Worm (Caenorhabditis elegans): Measurements from ENCODE around the gene ttr-17.

ttr-17 gene

DNA sequence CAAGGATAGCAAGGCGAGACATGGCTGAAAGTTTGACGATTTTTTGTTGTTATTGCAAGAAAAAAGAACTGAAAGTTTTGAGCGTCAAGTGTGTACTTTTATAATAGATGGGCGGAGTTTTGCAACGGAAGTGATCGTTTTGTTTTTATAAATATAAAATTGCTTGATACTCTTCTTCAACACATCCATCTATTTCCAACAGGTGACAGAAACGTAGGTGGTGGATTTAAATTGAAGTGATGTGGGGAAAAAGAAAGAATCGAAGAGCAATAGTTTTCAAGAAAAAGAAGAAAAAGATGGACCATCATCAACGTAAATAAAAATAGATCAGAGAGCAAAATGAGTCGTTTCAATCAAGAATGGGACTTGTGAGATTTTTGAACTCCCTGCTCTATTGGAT lies at the start of gene ttr-17:
Gene ttr-17, minus strand, starts transcription at position 24 of the 400 bp plus-strand sequence.
- no peak for TF ChIP-seq unc-62 (GFP tag; optimal IDR thresholded peaks at IDR 0.05)

ce11 chrIV:11112641-11113040 lies 45.8 kb upstream of the ttr-17 start, which contains the start of gene clc-9:
TSS of gene clc-9 (plus strand) at chrIV:11112941.
- no peak for TF ChIP-seq unc-62 (GFP tag; optimal IDR thresholded peaks at IDR 0.05)

DNA sequence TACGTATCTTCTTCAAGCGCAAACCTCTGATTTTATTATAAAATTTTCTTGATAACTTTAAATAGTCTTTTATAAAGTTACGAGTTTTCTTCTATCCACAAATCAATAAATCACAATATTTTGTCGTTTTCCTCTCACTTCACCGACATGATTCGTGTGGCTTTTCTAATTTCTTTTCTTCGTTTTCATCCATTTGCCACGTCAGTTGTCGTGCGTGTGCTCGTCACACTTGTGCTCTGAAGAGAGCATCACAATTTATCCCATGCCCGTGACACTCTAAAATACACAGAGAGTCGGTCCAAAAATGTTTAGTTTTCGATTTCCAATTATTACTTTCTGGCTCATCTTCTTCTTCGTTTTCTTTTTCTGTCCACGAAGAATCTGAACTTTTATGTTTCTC lies 45.1 kb upstream of the ttr-17 start:
- no peak for TF ChIP-seq unc-62 (GFP tag; optimal IDR thresholded peaks at IDR 0.05)

DNA sequence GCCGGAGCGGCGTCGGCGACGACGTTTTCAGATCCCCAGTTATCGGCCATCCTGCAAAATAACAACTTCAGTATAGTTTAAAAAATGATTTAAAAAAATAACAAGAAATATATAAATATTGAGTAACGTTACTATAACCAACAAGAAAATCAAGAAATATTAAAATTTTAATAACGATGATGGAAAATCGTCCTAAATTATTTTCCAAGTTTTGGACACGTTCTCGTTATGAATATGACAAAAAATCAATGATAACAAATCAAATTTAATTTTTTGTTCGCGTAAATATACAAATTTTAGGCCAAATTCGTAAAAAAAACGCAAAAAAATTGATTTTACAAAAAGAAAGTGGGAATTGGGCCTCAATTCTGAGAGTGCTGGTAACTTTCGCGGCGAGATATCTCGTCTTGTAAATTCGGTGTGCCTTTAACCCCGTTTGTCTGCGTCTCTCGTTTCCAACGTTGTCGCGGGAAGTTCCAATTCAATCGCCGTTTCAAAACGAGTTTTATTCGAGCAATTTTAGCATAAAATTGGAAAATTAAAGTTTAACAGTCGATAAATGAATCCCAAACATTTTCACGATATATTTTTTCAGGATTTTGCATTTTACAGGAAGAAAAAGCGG lies 44.3 kb upstream of the ttr-17 start, which contains the start of gene rps-5:
Gene rps-5, minus strand, starts transcription at position 51 of the 625 bp plus-strand sequence.
- no peak for TF ChIP-seq unc-62 (GFP tag; optimal IDR thresholded peaks at IDR 0.05)

DNA sequence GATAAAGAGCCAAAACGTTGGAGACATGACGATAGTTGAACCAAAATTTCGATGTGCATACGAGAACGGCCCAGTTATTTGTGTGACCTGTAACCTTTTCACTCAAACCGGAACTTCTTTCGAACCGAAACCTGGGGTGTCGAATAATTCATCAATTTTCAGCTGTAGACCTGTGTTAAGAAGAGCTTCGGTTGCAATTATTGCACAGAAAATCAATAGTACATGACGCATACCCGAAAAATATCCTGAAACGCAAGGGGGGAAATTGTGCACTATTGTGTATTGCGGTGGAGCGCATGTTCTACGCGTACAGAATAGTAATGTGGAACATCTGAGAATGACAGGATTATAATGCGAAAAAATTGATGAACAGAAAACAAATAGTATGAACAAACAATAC lies 42.9 kb upstream of the ttr-17 start, which contains the start of gene pigk-1:
Gene pigk-1, minus strand, starts transcription at position 248 of the 400 bp plus-strand sequence.
- no peak for TF ChIP-seq unc-62 (GFP tag; optimal IDR thresholded peaks at IDR 0.05)

DNA sequence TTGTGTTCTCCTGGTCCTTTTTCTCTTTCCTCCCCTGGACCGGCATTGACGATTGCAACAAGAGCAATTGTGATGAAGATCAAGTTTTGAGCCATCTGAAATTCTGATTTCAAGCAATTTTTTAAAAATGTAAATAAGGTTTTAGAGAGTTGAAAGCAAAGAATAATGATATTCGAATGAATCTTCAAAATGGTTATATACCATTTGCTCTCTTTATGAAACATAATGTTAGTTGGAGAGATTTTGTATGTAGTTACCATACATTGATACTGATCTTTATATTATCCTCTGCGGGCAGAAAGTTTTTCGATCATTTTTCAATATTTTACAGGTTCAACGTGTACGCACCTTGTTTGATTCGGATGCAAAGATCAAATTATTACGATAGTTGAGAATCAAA lies 38.9 kb upstream of the ttr-17 start, which contains the start of gene srlf-24:
Gene srlf-24, minus strand, starts transcription at position 101 of the 400 bp plus-strand sequence.
- TF ChIP-seq unc-62 (GFP tag; optimal IDR thresholded peaks at IDR 0.05) = no peak

- TF ChIP-seq unc-62 (GFP tag; optimal IDR thresholded peaks at IDR 0.05) = no peak
Measured at ce11 chrIV:11103501-11103900, 36.7 kb upstream of the ttr-17 start.

ce11 chrIV:11102608-11103007 lies 35.8 kb upstream of the ttr-17 start, which contains the start of gene srlf-17:
TSS of gene srlf-17 (minus strand) at chrIV:11102708.
- no peak for TF ChIP-seq unc-62 (GFP tag; optimal IDR thresholded peaks at IDR 0.05)

ce11 chrIV:11101383-11101782 lies 34.6 kb upstream of the ttr-17 start, which contains the start of gene srlf-18:
TSS of gene srlf-18 (minus strand) at chrIV:11101483.
- no peak for TF ChIP-seq unc-62 (GFP tag; optimal IDR thresholded peaks at IDR 0.05)

ce11 chrIV:11100271-11100670 lies 33.4 kb upstream of the ttr-17 start, which contains the start of gene str-3:
TSS of gene str-3 (minus strand) at chrIV:11100371.
- TF ChIP-seq unc-62 (GFP tag; optimal IDR thresholded peaks at IDR 0.05) = no peak

- TF ChIP-seq unc-62 (GFP tag; optimal IDR thresholded peaks at IDR 0.05) = no peak
Measured at ce11 chrIV:11097795-11098194, 31.0 kb upstream of the ttr-17 start, which contains the start of gene M7.12. TSS of gene M7.12 (minus strand) at chrIV:11097982.

- no peak for TF ChIP-seq unc-62 (GFP tag; optimal IDR thresholded peaks at IDR 0.05)
Measured at ce11 chrIV:11094974-11095373, 28.1 kb upstream of the ttr-17 start, which contains the start of gene M7.8. TSS of gene M7.8 (minus strand) at chrIV:11095085.

- TF ChIP-seq unc-62 (GFP tag; optimal IDR thresholded peaks at IDR 0.05) = no peak
Measured at ce11 chrIV:11094052-11094451, 27.2 kb upstream of the ttr-17 start.

ce11 chrIV:11092502-11093080 lies 25.8 kb upstream of the ttr-17 start, which contains the start of gene bcc-1:
TSS of gene bcc-1 (minus strand) at chrIV:11092552.
- no peak for TF ChIP-seq unc-62 (GFP tag; optimal IDR thresholded peaks at IDR 0.05)

DNA sequence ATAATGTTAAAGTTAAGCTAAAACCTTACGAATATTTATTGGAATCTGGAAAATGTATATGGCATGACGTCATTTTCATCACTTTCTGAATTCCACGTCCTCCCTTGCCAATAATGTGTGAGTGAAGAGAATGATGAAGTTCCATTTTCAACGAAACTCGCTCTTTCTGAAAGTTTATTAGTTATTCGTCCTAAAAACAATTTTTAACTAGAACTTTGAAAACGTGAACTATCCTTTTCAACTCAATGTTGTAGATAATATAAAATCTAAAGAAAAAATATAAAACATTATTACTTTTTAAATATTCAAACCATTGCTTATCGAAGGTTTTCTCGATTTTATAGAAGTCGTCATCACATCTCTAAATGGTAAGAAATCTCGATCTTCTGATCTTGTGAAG lies 22.7 kb upstream of the ttr-17 start, which contains the start of gene M7.7:
Gene M7.7, plus strand, starts transcription at position 301 of the 400 bp plus-strand sequence.
- no peak for TF ChIP-seq unc-62 (GFP tag; optimal IDR thresholded peaks at IDR 0.05)

DNA sequence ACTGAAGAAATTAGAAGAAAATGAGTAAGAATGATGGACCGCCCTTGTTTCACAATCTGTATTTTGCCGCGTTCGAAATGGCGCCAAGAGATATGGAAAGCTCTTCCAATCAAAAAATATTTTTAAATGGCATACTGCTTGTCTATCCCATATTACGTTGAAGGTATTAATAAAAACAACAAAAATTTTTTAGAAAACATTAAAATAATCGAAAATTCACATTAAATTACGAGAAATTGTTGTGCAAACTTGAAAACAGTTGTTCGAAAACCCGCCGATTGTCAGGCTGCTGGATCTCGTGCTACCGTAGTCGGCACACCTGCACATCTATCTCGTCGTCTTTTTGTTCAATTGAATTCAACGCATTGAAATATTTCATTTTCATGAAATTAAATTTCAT lies 16.8 kb upstream of the ttr-17 start, which contains the start of gene klc-1:
Gene klc-1, plus strand, starts transcription at position 127 of the 400 bp plus-strand sequence.
- TF ChIP-seq unc-62 (GFP tag; optimal IDR thresholded peaks at IDR 0.05) = no peak

Measured in whole organism, dauer.